Fruit fly (Drosophila melanogaster): Measurements from ENCODE around the gene Herp.
A peak's percentile ranks its signal among the peaks of the same experiment; 100 is the strongest.

Herp gene

dm6 chr2L:7811249-7812002, 11.6 kb upstream of the Herp start, which contains the start of gene LanB1 (continued):
- TF ChIP-seq ac (GFP tag; optimal IDR thresholded peaks at IDR 0.05) = peak; percentile 30
- no peak for TF ChIP-seq kay (GFP tag; optimal IDR thresholded peaks at IDR 0.05)
- TF ChIP-seq Jarid2 (GFP tag; optimal IDR thresholded peaks at IDR 0.05) = peak; percentile 93
- TF ChIP-seq CG14965 (GFP tag; optimal IDR thresholded peaks at IDR 0.05; ENCODE audit: borderline replicate concordance) = no peak
- no peak for TF ChIP-seq CG13296 (GFP tag; optimal IDR thresholded peaks at IDR 0.05)
- no peak for TF ChIP-seq E2f1 (GFP tag; IDR thresholded peaks at IDR 0.05)
- TF ChIP-seq CG12769 (tag; optimal IDR thresholded peaks at IDR 0.05) = peak; percentile 35
- no peak for TF ChIP-seq sens-2 (GFP tag; IDR thresholded peaks at IDR 0.05)
- TF ChIP-seq bbx (GFP tag; IDR thresholded peaks at IDR 0.05; ENCODE audit: partially characterized antibody) = peak; percentile 76
- TF ChIP-seq Opbp (GFP tag; IDR thresholded peaks at IDR 0.05; ENCODE audit: partially characterized antibody) = peak; percentile 62
- 0 out of 2 replicates have a peak, but pooled peaks have one; percentile 27 for TF ChIP-seq onecut (GFP tag; IDR thresholded peaks at IDR 0.05)
- no peak for TF ChIP-seq CG1792 (GFP tag; optimal IDR thresholded peaks at IDR 0.05)
- no peak for TF ChIP-seq CG7556 (GFP tag; optimal IDR thresholded peaks at IDR 0.05)
- TF ChIP-seq hb (GFP tag; IDR thresholded peaks at IDR 0.05; ENCODE audit: partially characterized antibody) = peak; percentile 49; the same call in 1 of the 3 replicates
- no peak for TF ChIP-seq lov (optimal IDR thresholded peaks at IDR 0.05)
- 0 out of 3 replicates have a peak, but pooled peaks have one; percentile 27 for TF ChIP-seq lov (GFP tag; IDR thresholded peaks at IDR 0.05)
- peak; percentile 27 for TF ChIP-seq CrebB (tag; optimal IDR thresholded peaks at IDR 0.05)
- peak; percentile 14 for TF ChIP-seq nom (GFP tag; optimal IDR thresholded peaks at IDR 0.05)
- TF ChIP-seq ap (GFP tag; IDR thresholded peaks at IDR 0.05) = no peak
- peak; percentile 42 for TF ChIP-seq CG16813 (GFP tag; IDR thresholded peaks at IDR 0.05; ENCODE audit: partially characterized antibody)
- no peak for TF ChIP-seq slp2 (GFP tag; optimal IDR thresholded peaks at IDR 0.05)
- TF ChIP-seq ftz-f1 (GFP tag; optimal IDR thresholded peaks at IDR 0.05) = peak; percentile 28
- no peak for TF ChIP-seq dpn (GFP tag; optimal IDR thresholded peaks at IDR 0.05)
- peak; percentile 61 for TF ChIP-seq zen2 (GFP tag; IDR thresholded peaks at IDR 0.05; ENCODE audit: partially characterized antibody)
- no peak for TF ChIP-seq Hey (tag; optimal IDR thresholded peaks at IDR 0.05)
- no peak for TF ChIP-seq Hand (GFP tag; optimal IDR thresholded peaks at IDR 0.05)
- no peak for TF ChIP-seq fru (optimal IDR thresholded peaks at IDR 0.05)
- no peak for TF ChIP-seq en (GFP tag; optimal IDR thresholded peaks at IDR 0.05)
- TF ChIP-seq CG11085 (GFP tag; IDR thresholded peaks at IDR 0.05) = no peak
- TF ChIP-seq CG34224 (GFP tag; IDR thresholded peaks at IDR 0.05; ENCODE audit: partially characterized antibody) = peak; percentile 47
- TF ChIP-seq CG8765 (GFP tag; IDR thresholded peaks at IDR 0.05) = no peak; the same call in 1 of the 2 replicates
- peak; percentile 1 for TF ChIP-seq Fer1 (GFP tag; optimal IDR thresholded peaks at IDR 0.05)
- TF ChIP-seq PHDP (tag; optimal IDR thresholded peaks at IDR 0.05) = no peak
- TF ChIP-seq tna (GFP tag; IDR thresholded peaks at IDR 0.05; ENCODE audit: partially characterized antibody) = peak; percentile 55; the same call in 1 of the 2 replicates
- no peak for TF ChIP-seq sima (GFP tag; optimal IDR thresholded peaks at IDR 0.05)
- no peak for TF ChIP-seq sc (optimal IDR thresholded peaks at IDR 0.05)
- no peak for TF ChIP-seq sc (GFP tag; optimal IDR thresholded peaks at IDR 0.05)
- TF ChIP-seq CG10431 (GFP tag; optimal IDR thresholded peaks at IDR 0.05) = no peak
- TF ChIP-seq btn (GFP tag; optimal IDR thresholded peaks at IDR 0.05) = no peak
- TF ChIP-seq crp (GFP tag; optimal IDR thresholded peaks at IDR 0.05) = no peak
- no peak for TF ChIP-seq CG16779 (GFP tag; IDR thresholded peaks at IDR 0.05)
- TF ChIP-seq CG6683 (GFP tag; optimal IDR thresholded peaks at IDR 0.05) = no peak
- no peak for TF ChIP-seq fd3F (GFP tag; optimal IDR thresholded peaks at IDR 0.05)
- no peak for TF ChIP-seq CG4328 (GFP tag; optimal IDR thresholded peaks at IDR 0.05)
- TF ChIP-seq Trl (optimal IDR thresholded peaks at IDR 0.05) = peak; percentile 36 to 44
- no peak for TF ChIP-seq Trl (GFP tag; optimal IDR thresholded peaks at IDR 0.05)
- TF ChIP-seq bsh (GFP tag; optimal IDR thresholded peaks at IDR 0.05) = peak in 1 of 2 experiments; percentile 4
- peak in 1 of 2 experiments; percentile 44 for TF ChIP-seq eve (GFP tag; optimal IDR thresholded peaks at IDR 0.05)
- TF ChIP-seq dimm (GFP tag; IDR thresholded peaks at IDR 0.05) = no peak
